Fruit fly (Drosophila melanogaster): ENCODE results near the gene Fum2.

dm6 chrX:6661880-6662279 is 19.7 kb upstream of the Fum2 start:
- TF ChIP-seq CG8478 (optimal IDR thresholded peaks at IDR 0.05) (no peak), EcR (GFP tag; optimal IDR thresholded peaks at IDR 0.05) (no peak), Dll (optimal IDR thresholded peaks at IDR 0.05) (no peak)

All from whole organism.